Fruit fly (Drosophila melanogaster): ENCODE data around the gene CG42762.

Gene CG42762

dm6 chr2L:8162307-8163024 lies 18.6 kb upstream of the CG42762 start, which contains the start of gene Acbp1 (continued):
- TF ChIP-seq Ptx1 (GFP tag; IDR thresholded peaks at IDR 0.05), result peak; percentile 93
- peak; percentile 95 for TF ChIP-seq CG33213 (GFP tag; optimal IDR thresholded peaks at IDR 0.05)
- TF ChIP-seq hb (GFP tag; IDR thresholded peaks at IDR 0.05; ENCODE audit: partially characterized antibody), result peak; percentile 62; the same call in 1 of the 3 replicates
- peak; percentile 99 for TF ChIP-seq CG12219 (GFP tag; optimal IDR thresholded peaks at IDR 0.05)
- TF ChIP-seq Nf-YB (GFP tag; optimal IDR thresholded peaks at IDR 0.05), result peak; percentile 90
- TF ChIP-seq CG2712 (tag; optimal IDR thresholded peaks at IDR 0.05), result peak; percentile 99
- peak; percentile 96 for TF ChIP-seq pum (GFP tag; optimal IDR thresholded peaks at IDR 0.05)
- TF ChIP-seq CG4424 (GFP tag; optimal IDR thresholded peaks at IDR 0.05), result peak; percentile 95
- peak; percentile 79 for TF ChIP-seq dimm (GFP tag; IDR thresholded peaks at IDR 0.05)
- TF ChIP-seq ash1 (GFP tag; optimal IDR thresholded peaks at IDR 0.05), result peak; percentile 40
- TF ChIP-seq CG6765 (GFP tag; optimal IDR thresholded peaks at IDR 0.05), result peak; percentile 98
- TF ChIP-seq CG6813 (GFP tag; optimal IDR thresholded peaks at IDR 0.05), result peak; percentile 99
- peak; percentile 91 for TF ChIP-seq CG9817 (tag; optimal IDR thresholded peaks at IDR 0.05)
- peak; percentile 98 for TF ChIP-seq CG2120 (GFP tag; optimal IDR thresholded peaks at IDR 0.05)
- TF ChIP-seq da (GFP tag; optimal IDR thresholded peaks at IDR 0.05), result peak; percentile 81
- peak; percentile 90 for TF ChIP-seq NK7.1 (GFP tag; optimal IDR thresholded peaks at IDR 0.05)
- peak; percentile 70; the same call in 2 of the 3 replicates for TF ChIP-seq CG3726 (GFP tag; IDR thresholded peaks at IDR 0.05)
- TF ChIP-seq CG9727 (GFP tag; optimal IDR thresholded peaks at IDR 0.05), result peak; percentile 98
- TF ChIP-seq Med (GFP tag), result peak; percentile 99
- peak; percentile 98 for TF ChIP-seq CG10267 (tag; optimal IDR thresholded peaks at IDR 0.05)
- peak; percentile 85 for TF ChIP-seq BEAF-32 (GFP tag; optimal IDR thresholded peaks at IDR 0.05)
- TF ChIP-seq CG14050 (GFP tag; IDR thresholded peaks at IDR 0.05), result peak; percentile 87
- TF ChIP-seq CG3065 (GFP tag; optimal IDR thresholded peaks at IDR 0.05), result peak; percentile 76
- TF ChIP-seq Asciz (GFP tag; optimal IDR thresholded peaks at IDR 0.05), result peak; percentile 97
- peak; percentile 95 for TF ChIP-seq her (GFP tag; optimal IDR thresholded peaks at IDR 0.05)
- TF ChIP-seq D (optimal IDR thresholded peaks at IDR 0.05), result no peak
- TF ChIP-seq D (GFP tag; optimal IDR thresholded peaks at IDR 0.05), result peak; percentile 95
- TF ChIP-seq C15 (GFP tag; IDR thresholded peaks at IDR 0.05), result peak; percentile 90
- peak; percentile 91 for TF ChIP-seq CG11456 (GFP tag; IDR thresholded peaks at IDR 0.05)
- TF ChIP-seq CG17328 (GFP tag; IDR thresholded peaks at IDR 0.05), result peak; percentile 81
- peak; percentile 88 for TF ChIP-seq H15 (GFP tag; IDR thresholded peaks at IDR 0.05)
- TF ChIP-seq CG17829 (tag; optimal IDR thresholded peaks at IDR 0.05), result peak; percentile 99
- TF ChIP-seq gro (GFP tag; optimal IDR thresholded peaks at IDR 0.05), result peak; percentile 94
- peak; percentile 78 for TF ChIP-seq Opbp (GFP tag; IDR thresholded peaks at IDR 0.05; ENCODE audit: partially characterized antibody)
- peak; percentile 81 for TF ChIP-seq CG10565 (GFP tag; optimal IDR thresholded peaks at IDR 0.05)
- peak; percentile 98 for TF ChIP-seq CG10147 (GFP tag; optimal IDR thresholded peaks at IDR 0.05)
- TF ChIP-seq CG31441 (GFP tag; IDR thresholded peaks at IDR 0.05), result peak; percentile 97
- TF ChIP-seq vvl (GFP tag; IDR thresholded peaks at IDR 0.05), result peak; percentile 95
- peak; percentile 90 for TF ChIP-seq CG13287 (GFP tag; IDR thresholded peaks at IDR 0.05; ENCODE audit: partially characterized antibody)
- TF ChIP-seq gce (GFP tag; IDR thresholded peaks at IDR 0.05), result peak; percentile 89
- peak; percentile 82 for TF ChIP-seq CG7357 (GFP tag; IDR thresholded peaks at IDR 0.05)
- peak; percentile 90 for TF ChIP-seq Drgx (GFP tag; IDR thresholded peaks at IDR 0.05)
- TF ChIP-seq salm (tag; optimal IDR thresholded peaks at IDR 0.05), result peak; percentile 97
- peak; percentile 88 for TF ChIP-seq CG4730 (GFP tag; IDR thresholded peaks at IDR 0.05)
- TF ChIP-seq CG33557 (GFP tag; optimal IDR thresholded peaks at IDR 0.05), result peak; percentile 98
- TF ChIP-seq CG4360 (GFP tag; IDR thresholded peaks at IDR 0.05), result peak; percentile 64
- peak; percentile 98 for TF ChIP-seq CG2202 (tag; optimal IDR thresholded peaks at IDR 0.05)
- peak; percentile 94 for TF ChIP-seq CG2875 (GFP tag; optimal IDR thresholded peaks at IDR 0.05)
- peak; percentile 94 for TF ChIP-seq Atf6 (GFP tag; IDR thresholded peaks at IDR 0.05)
- peak; percentile 93 for TF ChIP-seq CG31365 (tag; optimal IDR thresholded peaks at IDR 0.05)
